Fruit fly (Drosophila melanogaster) whole organism, adult: ENCODE results near the gene CG9123.

Experiments used
- CG11617 ChIP-seq: fragments of 200-800 bp; sonication (Bioruptor generic); optimal IDR thresholded peaks from 2 replicates; lab custom pipeline; 2017; ENCODE audit warnings: mild to moderate bottlenecking, missing biosample characterization, missing genetic modification reagents, missing genetic modification characterization
- CG12768 ChIP-seq: fragments of 200-800 bp; sonication (Bioruptor generic); optimal IDR thresholded peaks from 2 replicates; lab custom pipeline; 2017; ENCODE audit warnings: missing biosample characterization, missing genetic modification characterization, mild to moderate bottlenecking, moderate library complexity, missing genetic modification reagents
- CG1620 ChIP-seq: fragments of 200-800 bp; sonication (Bioruptor generic); optimal IDR thresholded peaks from 2 replicates; lab custom pipeline; 2016; ENCODE audit warnings: missing biosample characterization, missing genetic modification characterization
- CG33017 ChIP-seq: fragments of 200-800 bp; sonication (Bioruptor generic); optimal IDR thresholded peaks from 2 replicates; lab custom pipeline; 2018; ENCODE audit warnings: missing biosample characterization, mild to moderate bottlenecking, missing genetic modification characterization, moderate library complexity
- CG5204 ChIP-seq: fragments of 200-800 bp; sonication (Bioruptor generic); optimal IDR thresholded peaks from 2 replicates; lab custom pipeline; 2016; ENCODE audit warnings: missing biosample characterization, missing genetic modification characterization
- CG7045 ChIP-seq: fragments of 200-800 bp; sonication (Bioruptor generic); optimal IDR thresholded peaks from 2 replicates; lab custom pipeline; 2017; ENCODE audit warnings: missing biosample characterization, mild to moderate bottlenecking, missing genetic modification characterization
- Crg-1 ChIP-seq: fragments of 200-800 bp; sonication (Bioruptor generic); optimal IDR thresholded peaks from 2 replicates; lab custom pipeline; 2016; ENCODE audit warnings: missing biosample characterization, missing genetic modification characterization
- Hr96 ChIP-seq: fragments of 200-800 bp; sonication (Bioruptor generic); optimal IDR thresholded peaks from 2 replicates; lab custom pipeline; 2016; ENCODE audit warnings: missing biosample characterization, missing genetic modification characterization
- Mnt ChIP-seq: fragments of 200-800 bp; sonication (Bioruptor generic); optimal IDR thresholded peaks from 2 replicates; lab custom pipeline; 2016; ENCODE audit warnings: missing biosample characterization, mild to moderate bottlenecking, missing genetic modification characterization
- cic ChIP-seq: fragments of 200-800 bp; sonication (Bioruptor generic); optimal IDR thresholded peaks from 2 replicates; lab custom pipeline; 2017; ENCODE audit warnings: missing biosample characterization, mild to moderate bottlenecking, missing genetic modification characterization, moderate library complexity
- cnc ChIP-seq, 2 experiments: fragments of >200 bp; optimal IDR thresholded peaks; 2 replicates each; lab custom pipeline; 2017
- kay ChIP-seq: fragments of 200-800 bp; sonication (Bioruptor generic); peaks from one replicate; lab custom pipeline; 2016; ENCODE audit warnings: missing biosample characterization, missing genetic modification characterization, borderline replicate concordance
- pad ChIP-seq: fragments of 200-800 bp; sonication (Bioruptor generic); optimal IDR thresholded peaks from 3 replicates; lab custom pipeline; 2017; ENCODE audit warnings: missing biosample characterization, missing genetic modification characterization, mild to moderate bottlenecking, moderate library complexity, missing genetic modification reagents
- toe ChIP-seq: fragments of 200-800 bp; sonication (Bioruptor generic); optimal IDR thresholded peaks from 2 replicates; lab custom pipeline; 2016; ENCODE audit warnings: missing biosample characterization, missing genetic modification characterization

dm6 chrX:15296969-15297816 lies 44.7 kb downstream of the CG9123 start, which contains the start of gene gce:
- TF ChIP-seq cic (GFP tag; lab: Kevin White, UChicago) = no peak
- TF ChIP-seq CG12768 (GFP tag; lab: Kevin White, UChicago) = peak; percentile 1
- no peak for TF ChIP-seq CG5204 (GFP tag; lab: Kevin White, UChicago)
- no peak for TF ChIP-seq Mnt (GFP tag; lab: Kevin White, UChicago)
- TF ChIP-seq kay = no peak
- peak; percentile 35 for TF ChIP-seq CG7045
- no peak for TF ChIP-seq cnc (optimal IDR thresholded peaks at IDR 0.05; lab: Kevin White, UChicago)
- TF ChIP-seq CG11617 (GFP tag; lab: Kevin White, UChicago) = peak; percentile 13
- no peak for TF ChIP-seq Crg-1 (GFP tag; lab: Kevin White, UChicago)
- TF ChIP-seq toe (GFP tag; lab: Kevin White, UChicago) = no peak
- TF ChIP-seq CG1620 (GFP tag; lab: Kevin White, UChicago) = no peak
- no peak for TF ChIP-seq pad
- no peak for TF ChIP-seq Hr96 (GFP tag; lab: Kevin White, UChicago)
- TF ChIP-seq CG33017 (tag; lab: Kevin White, UChicago) = peak; percentile 43
